Fruit fly (Drosophila melanogaster) whole organism, embryonic: ENCODE results near the gene CG10477.

Experiments used
- CG10543 ChIP-seq: fragments of 200-800 bp; sonication (Bioruptor generic); optimal IDR thresholded peaks from 3 replicates; lab custom pipeline; 2017; ENCODE audit warnings: missing biosample characterization, mild to moderate bottlenecking, missing genetic modification characterization, moderate library complexity
- CG11085 ChIP-seq: fragments of 200-800 bp; sonication (Bioruptor generic); IDR thresholded peaks from 2 replicates; pipeline ENCODE4 v1.3.6; 2022; ENCODE audit warnings: missing biosample characterization, missing genetic modification characterization
- CG12391 ChIP-seq: fragments of 200-800 bp; sonication (Bioruptor generic); optimal IDR thresholded peaks from 3 replicates; lab custom pipeline; 2018; ENCODE audit warnings: missing biosample characterization, mild to moderate bottlenecking, missing genetic modification characterization, moderate library complexity
- CG13624 ChIP-seq: fragments of 200-800 bp; sonication (Bioruptor generic); optimal IDR thresholded peaks from 2 replicates; lab custom pipeline; 2016; ENCODE audit warnings: missing biosample characterization, missing genetic modification characterization
- CG13894 ChIP-seq: fragments of 200-800 bp; sonication (Bioruptor generic); optimal IDR thresholded peaks from 3 replicates; lab custom pipeline; 2018; ENCODE audit warnings: missing biosample characterization, mild to moderate bottlenecking, missing genetic modification characterization, moderate library complexity
- CG14965 ChIP-seq: fragments of 200-800 bp; sonication (Bioruptor generic); optimal IDR thresholded peaks from 2 replicates; lab custom pipeline; 2016; ENCODE audit warnings: missing biosample characterization, missing genetic modification characterization, borderline replicate concordance
- CG1602 ChIP-seq: fragments of 200-800 bp; sonication (Bioruptor generic); optimal IDR thresholded peaks from 3 replicates; lab custom pipeline; 2016; ENCODE audit warnings: missing biosample characterization, missing genetic modification characterization
- CG1603 ChIP-seq: fragments of 200-800 bp; sonication (Bioruptor generic); optimal IDR thresholded peaks from 2 replicates; lab custom pipeline; 2019; ENCODE audit warnings: missing biosample characterization, mild to moderate bottlenecking, missing genetic modification characterization, moderate library complexity
- CG17359 ChIP-seq: fragments of 200-800 bp; sonication (Bioruptor generic); optimal IDR thresholded peaks from 3 replicates; lab custom pipeline; 2018; ENCODE audit warnings: missing biosample characterization, mild to moderate bottlenecking, missing genetic modification characterization, moderate library complexity
- CG1792 ChIP-seq: fragments of 200-800 bp; sonication (Bioruptor generic); optimal IDR thresholded peaks from 2 replicates; lab custom pipeline; 2016; ENCODE audit warnings: missing biosample characterization, missing genetic modification characterization
- CG18599 ChIP-seq: fragments of 200-800 bp; sonication (Bioruptor generic); optimal IDR thresholded peaks from 3 replicates; lab custom pipeline; 2017; ENCODE audit warnings: missing biosample characterization, missing genetic modification characterization, mild to moderate bottlenecking, moderate library complexity, missing genetic modification reagents
- CG2116 ChIP-seq: fragments of 200-800 bp; sonication (Bioruptor generic); optimal IDR thresholded peaks from 3 replicates; lab custom pipeline; 2018; ENCODE audit warnings: missing biosample characterization, mild to moderate bottlenecking, missing genetic modification characterization
- CG30431 ChIP-seq: fragments of 200-800 bp; sonication (Bioruptor generic); optimal IDR thresholded peaks from 2 replicates; lab custom pipeline; 2017; ENCODE audit warnings: missing biosample characterization, missing genetic modification characterization
- CG4617 ChIP-seq: fragments of 200-800 bp; sonication (Bioruptor generic); optimal IDR thresholded peaks from 3 replicates; lab custom pipeline; 2016; ENCODE audit warnings: missing biosample characterization, missing genetic modification characterization, borderline replicate concordance
- CG6272 ChIP-seq: fragments of 200-800 bp; sonication (Bioruptor generic); IDR thresholded peaks from 2 replicates; pipeline ENCODE4 v1.3.6; 2022; ENCODE audit warnings: missing biosample characterization, missing genetic modification characterization
- CG7271 ChIP-seq: fragments of 200-800 bp; sonication (Bioruptor generic); optimal IDR thresholded peaks from 2 replicates; lab custom pipeline; 2018; ENCODE audit warnings: missing biosample characterization, mild to moderate bottlenecking, missing genetic modification characterization, moderate library complexity
- CG8089 ChIP-seq: fragments of 200-800 bp; sonication (Bioruptor generic); optimal IDR thresholded peaks from 3 replicates; lab custom pipeline; 2016; ENCODE audit warnings: missing biosample characterization, missing genetic modification characterization
- CG8359 ChIP-seq: fragments of 200-800 bp; sonication (Bioruptor generic); optimal IDR thresholded peaks from 2 replicates; lab custom pipeline; 2017; ENCODE audit warnings: missing biosample characterization, mild to moderate bottlenecking, missing genetic modification characterization, borderline replicate concordance
- CG8765 ChIP-seq: fragments of 200-800 bp; sonication (Bioruptor generic); IDR thresholded peaks from 2 replicates; pipeline ENCODE4 v1.3.6; 2022; ENCODE audit warnings: missing biosample characterization, missing genetic modification characterization
- CG9437 ChIP-seq: fragments of 200-800 bp; sonication (Bioruptor generic); optimal IDR thresholded peaks from 2 replicates; lab custom pipeline; 2018; ENCODE audit warnings: missing biosample characterization, mild to moderate bottlenecking, missing genetic modification characterization
- D19B ChIP-seq: fragments of 200-800 bp; sonication (Bioruptor generic); optimal IDR thresholded peaks from 2 replicates; lab custom pipeline; 2017; ENCODE audit warnings: missing biosample characterization, mild to moderate bottlenecking, missing genetic modification characterization
- Dbx ChIP-seq: fragments of 200-800 bp; sonication (Bioruptor generic); IDR thresholded peaks from 3 replicates; pipeline ENCODE4 v1.3.6; 2022; ENCODE audit warnings: missing biosample characterization, missing genetic modification characterization
- Dfd ChIP-seq, 2 experiments: fragments of >200 bp; optimal IDR thresholded peaks; 2 replicates each; lab custom pipeline; 2017; ENCODE audit warnings: missing biosample characterization in 2 of 2, missing genetic modification characterization in 2 of 2
- Ets97D ChIP-seq: fragments of 200-800 bp; sonication (Bioruptor generic); optimal IDR thresholded peaks from 3 replicates; lab custom pipeline; 2016; ENCODE audit warnings: missing biosample characterization, missing genetic modification characterization
- Fer1 ChIP-seq: fragments of 200-800 bp; sonication (Bioruptor generic); optimal IDR thresholded peaks from 2 replicates; lab custom pipeline; 2017; ENCODE audit warnings: missing biosample characterization, mild to moderate bottlenecking, missing genetic modification characterization
- Neu2 ChIP-seq: fragments of 200-800 bp; sonication (Bioruptor generic); optimal IDR thresholded peaks from 3 replicates; lab custom pipeline; 2016; ENCODE audit warnings: missing biosample characterization, missing genetic modification characterization, borderline replicate concordance
- Six4 ChIP-seq: fragments of 200-800 bp; sonication (Bioruptor generic); optimal IDR thresholded peaks from 2 replicates; lab custom pipeline; 2016; ENCODE audit warnings: missing biosample characterization, missing genetic modification characterization
- YL-1 ChIP-seq: fragments of 200-800 bp; sonication (Bioruptor generic); optimal IDR thresholded peaks from 3 replicates; lab custom pipeline; 2017; ENCODE audit warnings: missing biosample characterization, mild to moderate bottlenecking, missing genetic modification characterization
- ac ChIP-seq: fragments of 200-800 bp; sonication (Bioruptor generic); optimal IDR thresholded peaks from 3 replicates; lab custom pipeline; 2017; ENCODE audit warnings: missing biosample characterization, mild to moderate bottlenecking, missing genetic modification characterization
- al ChIP-seq: fragments of 200-800 bp; sonication (Bioruptor generic); IDR thresholded peaks from 2 replicates; pipeline ENCODE4 v1.3.6; 2022; ENCODE audit warnings: missing biosample characterization, missing genetic modification characterization
- ara ChIP-seq: fragments of 200-800 bp; sonication (Bioruptor generic); IDR thresholded peaks from 2 replicates; pipeline ENCODE4 v1.3.6; 2022; ENCODE audit warnings: missing biosample characterization, missing genetic modification characterization
- az2 ChIP-seq: fragments of 200-800 bp; sonication (Bioruptor generic); optimal IDR thresholded peaks from 3 replicates; lab custom pipeline; 2016; ENCODE audit warnings: missing biosample characterization, missing genetic modification characterization
- exex ChIP-seq: fragments of 200-800 bp; sonication (Bioruptor generic); optimal IDR thresholded peaks from 4 replicates; lab custom pipeline; 2018; ENCODE audit warnings: missing biosample characterization, mild to moderate bottlenecking, missing genetic modification characterization, moderate library complexity
- gro ChIP-seq: fragments of 200-800 bp; sonication (Bioruptor generic); optimal IDR thresholded peaks from 2 replicates; lab custom pipeline; 2016; ENCODE audit warnings: missing biosample characterization, missing genetic modification characterization
- gsb-n ChIP-seq: fragments of 200-800 bp; sonication (Bioruptor generic); optimal IDR thresholded peaks from 3 replicates; lab custom pipeline; 2018; ENCODE audit warnings: missing biosample characterization, mild to moderate bottlenecking, missing genetic modification characterization
- jing ChIP-seq: fragments of 200-800 bp; sonication (Bioruptor generic); optimal IDR thresholded peaks from 2 replicates; lab custom pipeline; 2018; ENCODE audit warnings: missing biosample characterization, mild to moderate bottlenecking, missing genetic modification characterization
- mirr ChIP-seq: fragments of 200-800 bp; sonication (Bioruptor generic); optimal IDR thresholded peaks from 3 replicates; lab custom pipeline; 2018; ENCODE audit warnings: missing biosample characterization, mild to moderate bottlenecking, missing genetic modification characterization
- pb ChIP-seq: fragments of 200-800 bp; sonication (Bioruptor generic); optimal IDR thresholded peaks from 3 replicates; lab custom pipeline; 2016; ENCODE audit warnings: missing biosample characterization, missing genetic modification characterization
- peb ChIP-seq: fragments of 200-800 bp; sonication (Bioruptor generic); IDR thresholded peaks from 2 replicates; pipeline ENCODE4 v1.3.6; 2022; ENCODE audit warnings: missing biosample characterization, missing genetic modification characterization
- sens ChIP-seq: fragments of 200-800 bp; sonication (Bioruptor generic); peaks from one replicate; lab custom pipeline; 2016; ENCODE audit warnings: missing biosample characterization, missing genetic modification characterization
- seq ChIP-seq: fragments of 200-800 bp; sonication (Bioruptor generic); IDR thresholded peaks from 2 replicates; pipeline ENCODE4 v1.3.6; 2022; ENCODE audit warnings: missing biosample characterization, missing genetic modification characterization
- shn ChIP-seq: fragments of 200-800 bp; sonication (Bioruptor generic); optimal IDR thresholded peaks from 3 replicates; lab custom pipeline; 2016; ENCODE audit warnings: missing biosample characterization, missing genetic modification characterization
- sim ChIP-seq: fragments of 200-800 bp; sonication (Bioruptor generic); IDR thresholded peaks from 2 replicates; pipeline ENCODE4 v1.3.6; 2022; ENCODE audit warnings: missing biosample characterization, missing genetic modification characterization
- vnd ChIP-seq: fragments of 200-800 bp; sonication (Bioruptor generic); IDR thresholded peaks from 3 replicates; pipeline ENCODE4 v1.3.6; 2022; ENCODE audit warnings: missing biosample characterization, missing genetic modification characterization; ENCODE audit not compliant: partially characterized antibody
- wek ChIP-seq: fragments of 200-800 bp; sonication (Bioruptor generic); optimal IDR thresholded peaks from 3 replicates; lab custom pipeline; 2018; ENCODE audit warnings: missing biosample characterization, mild to moderate bottlenecking, missing genetic modification characterization, moderate library complexity
- yki ChIP-seq: fragments of >200 bp; optimal IDR thresholded peaks from 3 replicates; lab custom pipeline; 2018
- zfh1 ChIP-seq: fragments of 200-800 bp; sonication (Bioruptor generic); IDR thresholded peaks from 3 replicates; pipeline ENCODE4 v1.3.6; 2022; ENCODE audit warnings: missing biosample characterization, missing genetic modification characterization

CG10477 gene

DNA sequence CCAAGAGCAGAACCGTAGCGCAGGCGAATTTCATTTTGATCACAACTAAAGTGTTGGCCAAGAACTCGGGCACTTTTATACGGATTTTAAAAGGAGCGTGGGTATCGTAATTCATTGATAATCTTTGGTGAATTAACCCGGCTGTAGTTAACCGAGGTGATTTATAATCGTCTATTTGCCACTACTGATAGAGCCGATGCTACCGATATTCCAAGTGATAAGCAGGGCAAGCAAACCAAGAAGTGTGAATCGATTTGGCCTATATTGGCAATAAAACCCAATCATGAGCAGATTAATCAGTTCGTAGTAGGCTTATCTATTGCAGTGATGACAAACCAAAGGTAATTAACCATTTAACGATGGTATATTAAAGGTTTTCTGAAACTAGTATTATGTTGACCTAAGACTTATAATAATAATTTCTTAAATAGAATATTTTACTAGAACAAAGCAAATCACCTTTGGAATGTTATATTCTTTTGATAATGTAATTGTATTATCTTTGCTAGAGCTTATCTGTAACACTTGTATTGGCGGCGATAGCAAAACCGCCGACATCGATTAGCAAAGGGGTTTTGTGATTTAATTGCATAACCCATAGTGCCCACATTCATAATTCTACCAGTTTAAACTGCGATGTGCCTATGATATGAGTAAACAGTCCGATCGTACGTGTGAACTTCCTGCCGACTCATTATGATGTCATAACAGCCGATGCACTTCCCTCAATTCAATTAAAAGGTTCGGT lies 28.6 kb upstream of the CG10477 start, which contains the start of gene CG10472 (continued):
- TF ChIP-seq gsb-n (tag; lab: Kevin White, UChicago) (no peak), exex (tag; lab: Kevin White, UChicago) (peak; percentile 98), CG9437 (GFP tag; lab: Kevin White, UChicago) (no peak), Six4 (no peak), CG13894 (tag; lab: Kevin White, UChicago) (no peak), CG18599 (GFP tag; lab: Kevin White, UChicago) (peak; percentile 7), mirr (GFP tag; lab: Kevin White, UChicago) (peak; percentile 2)

DNA sequence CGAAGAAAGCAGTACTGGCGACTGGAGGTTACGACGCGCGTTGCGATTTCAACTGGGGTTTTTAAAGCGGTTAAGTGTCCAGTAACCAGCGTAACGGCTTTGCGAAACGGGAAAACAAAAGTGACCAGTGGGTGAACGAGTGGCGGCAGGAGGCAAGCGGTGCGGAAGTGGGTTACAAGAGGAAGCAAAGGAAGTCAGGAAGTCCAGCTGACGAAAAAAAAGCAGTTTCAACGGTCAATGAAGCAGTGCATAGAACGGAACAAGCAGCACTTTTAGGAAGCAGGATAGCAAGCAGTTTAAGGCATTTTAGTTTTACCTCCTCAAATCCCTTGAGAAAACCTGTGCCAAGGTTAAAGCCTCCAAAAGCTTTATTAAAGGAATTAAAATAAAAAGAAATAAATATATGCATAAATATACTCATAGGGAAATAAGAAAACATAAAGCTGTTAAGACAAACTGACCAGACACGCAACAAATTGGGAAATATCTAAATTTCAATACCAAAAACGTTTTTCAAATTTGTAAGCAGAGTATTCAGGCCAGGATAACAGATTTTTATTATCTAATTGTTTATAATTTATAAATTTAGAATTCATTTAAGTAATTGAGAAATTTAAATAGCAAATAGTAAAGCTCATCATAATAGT lies 24.8 kb upstream of the CG10477 start, which contains the start of gene CG6592:
TSS of gene CG6592 (plus strand) at position 597 of the 647 bp plus-strand sequence.
- no peak for TF ChIP-seq CG12391 (tag; lab: Kevin White, UChicago)
- TF ChIP-seq CG1603: peak; percentile 52
- TF ChIP-seq pb: no peak
- 0 out of 2 replicates have a peak, but pooled peaks have one; percentile 6 for TF ChIP-seq CG6272 (GFP tag; lab: Robert Waterston, UW)
- no peak for TF ChIP-seq Dbx (GFP tag; lab: Robert Waterston, UW)
- peak; percentile 34 for TF ChIP-seq YL-1 (GFP tag; lab: Kevin White, UChicago)
- TF ChIP-seq CG7271 (tag; lab: Kevin White, UChicago): peak; percentile 93
- peak; percentile 61; the same call in 1 of the 3 replicates for TF ChIP-seq zfh1 (GFP tag; lab: Robert Waterston, UW)
- peak; percentile 98 for TF ChIP-seq Ets97D (GFP tag; lab: Kevin White, UChicago)
- no peak for TF ChIP-seq CG8359 (GFP tag; lab: Kevin White, UChicago)
- no peak for TF ChIP-seq D19B
- TF ChIP-seq ac (GFP tag; lab: Kevin White, UChicago): peak; percentile 82
- TF ChIP-seq CG2116 (GFP tag; lab: Kevin White, UChicago): peak; percentile 31
- TF ChIP-seq seq (GFP tag; lab: Robert Waterston, UW): no peak
- TF ChIP-seq sens (GFP tag; lab: Kevin White, UChicago): peak; percentile 80
- 0 out of 2 replicates have a peak, but pooled peaks have one; percentile 25 for TF ChIP-seq CG11085 (GFP tag; lab: Robert Waterston, UW)
- peak; percentile 67 for TF ChIP-seq CG8089
- TF ChIP-seq CG17359 (tag; lab: Kevin White, UChicago): no peak
- peak; percentile 47; the same call in 1 of the 2 replicates for TF ChIP-seq ara (GFP tag; lab: Robert Waterston, UW)
- TF ChIP-seq yki (lab: Kevin White, UChicago): no peak
- peak; percentile 5 for TF ChIP-seq jing (GFP tag; lab: Kevin White, UChicago)
- no peak for TF ChIP-seq al (GFP tag; lab: Robert Waterston, UW)
- peak; percentile 32 for TF ChIP-seq shn (GFP tag; lab: Kevin White, UChicago)
- peak; percentile 48 for TF ChIP-seq CG1602 (GFP tag; lab: Kevin White, UChicago)
- peak; percentile 17 for TF ChIP-seq az2 (GFP tag; lab: Kevin White, UChicago)
- TF ChIP-seq Neu2 (GFP tag; lab: Kevin White, UChicago): peak; percentile 55
- no peak for TF ChIP-seq CG14965
- TF ChIP-seq Dfd (GFP tag; optimal IDR thresholded peaks at IDR 0.05; lab: Kevin White, UChicago): peak in 1 of 2 experiments; percentile 70
- no peak for TF ChIP-seq Fer1 (GFP tag; lab: Kevin White, UChicago)
- TF ChIP-seq CG30431 (GFP tag; lab: Kevin White, UChicago): peak; percentile 87
- TF ChIP-seq CG4617: peak; percentile 36
- TF ChIP-seq CG8765 (GFP tag; lab: Robert Waterston, UW): peak; percentile 62; the same call in 1 of the 2 replicates
- TF ChIP-seq CG13624 (GFP tag; lab: Kevin White, UChicago): peak; percentile 19
- TF ChIP-seq gro: no peak
- no peak for TF ChIP-seq peb (GFP tag; lab: Robert Waterston, UW)
- TF ChIP-seq sim: 0 out of 2 replicates have a peak, but pooled peaks have one; percentile 33
- TF ChIP-seq CG1792 (GFP tag; lab: Kevin White, UChicago): no peak
- no peak for TF ChIP-seq vnd (GFP tag; lab: Robert Waterston, UW)
- no peak for TF ChIP-seq CG10543 (GFP tag; lab: Kevin White, UChicago)
- peak; percentile 20 for TF ChIP-seq wek
